Worm (Caenorhabditis elegans): Measurements from ENCODE around the gene rabs-5.

Gene rabs-5

DNA sequence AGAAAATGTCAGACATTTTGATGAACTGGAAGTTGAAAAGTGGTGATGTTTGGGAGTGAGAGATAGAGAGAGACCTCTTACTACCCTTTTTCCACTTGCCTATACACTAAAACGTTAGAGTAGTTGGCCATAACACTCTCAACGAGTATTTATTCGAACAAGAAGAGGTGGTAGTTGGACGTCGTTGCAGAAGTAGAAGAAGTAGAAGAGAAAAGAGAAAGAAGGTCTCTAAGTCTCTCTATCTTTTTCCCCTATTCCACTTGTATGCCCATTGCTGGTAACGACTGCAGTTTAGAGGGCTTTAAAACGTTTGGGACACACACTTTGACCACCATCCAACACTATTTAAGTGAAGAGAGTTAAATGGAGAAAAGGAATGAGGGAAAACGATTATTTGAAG is 15.9 kb downstream of the rabs-5 start:
- TF ChIP-seq ref-1 (GFP tag; conservative IDR thresholded peaks at IDR 0.05): no peak
- TF ChIP-seq ztf-29 (GFP tag; IDR thresholded peaks at IDR 0.05): no peak
- no peak for TF ChIP-seq flt-1 (GFP tag; IDR thresholded peaks at IDR 0.05)
- no peak for TF ChIP-seq tab-1 (GFP tag; IDR thresholded peaks at IDR 0.05)
- TF ChIP-seq med-1 (GFP tag; optimal IDR thresholded peaks at IDR 0.05; ENCODE audit: insufficient read depth): no peak
- TF ChIP-seq klf-2 (GFP tag; conservative IDR thresholded peaks at IDR 0.05): no peak
- no peak for TF ChIP-seq ztf-23 (GFP tag; IDR thresholded peaks at IDR 0.05)
- TF ChIP-seq T22C8.4 (GFP tag; IDR thresholded peaks at IDR 0.05): no peak
- no peak for TF ChIP-seq cog-1 (tag; optimal IDR thresholded peaks at IDR 0.05)

DNA sequence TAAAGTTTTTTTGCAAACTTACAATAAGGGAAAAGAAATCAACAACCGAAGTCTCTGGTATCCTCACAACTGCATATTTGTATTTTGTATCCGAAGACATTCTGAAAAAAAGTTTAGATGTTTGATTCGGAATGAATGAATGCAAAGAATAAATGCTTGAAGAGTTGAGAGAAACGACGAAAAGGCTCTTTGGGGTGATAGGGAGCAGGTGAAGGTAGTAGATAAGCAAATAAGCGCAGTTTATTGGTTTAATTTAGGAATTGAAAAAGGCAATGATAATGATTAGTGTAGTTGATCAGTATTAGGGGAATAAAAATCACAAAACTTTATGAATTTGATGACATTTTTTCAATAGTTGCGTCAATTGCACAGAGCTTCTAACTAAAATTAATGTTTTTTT is 20.9 kb downstream of the rabs-5 start, which contains the start of gene nsy-7:
Gene nsy-7, minus strand, starts transcription at position 101 of the 400 bp plus-strand sequence.
- TF ChIP-seq cog-1 (tag; optimal IDR thresholded peaks at IDR 0.05): no peak
- no peak for TF ChIP-seq klf-2 (GFP tag; conservative IDR thresholded peaks at IDR 0.05)
- no peak for TF ChIP-seq tab-1 (GFP tag; IDR thresholded peaks at IDR 0.05)
- TF ChIP-seq ref-1 (GFP tag; conservative IDR thresholded peaks at IDR 0.05): no peak
- no peak for TF ChIP-seq ztf-23 (GFP tag; IDR thresholded peaks at IDR 0.05)
- no peak for TF ChIP-seq T22C8.4 (GFP tag; IDR thresholded peaks at IDR 0.05)

ce11 chrIV:8080782-8081181 is 26.6 kb downstream of the rabs-5 start:
- no peak for TF ChIP-seq ref-1 (GFP tag; conservative IDR thresholded peaks at IDR 0.05)
- no peak for TF ChIP-seq T22C8.4 (GFP tag; IDR thresholded peaks at IDR 0.05)
- no peak for TF ChIP-seq ztf-29 (GFP tag; IDR thresholded peaks at IDR 0.05)
- TF ChIP-seq klf-2 (GFP tag; conservative IDR thresholded peaks at IDR 0.05): no peak
- no peak for TF ChIP-seq tab-1 (GFP tag; IDR thresholded peaks at IDR 0.05)
- no peak for TF ChIP-seq ztf-23 (GFP tag; IDR thresholded peaks at IDR 0.05)
- TF ChIP-seq med-1 (GFP tag; optimal IDR thresholded peaks at IDR 0.05; ENCODE audit: insufficient read depth): no peak
- no peak for TF ChIP-seq flt-1 (GFP tag; IDR thresholded peaks at IDR 0.05)
- no peak for TF ChIP-seq cog-1 (tag; optimal IDR thresholded peaks at IDR 0.05)

DNA sequence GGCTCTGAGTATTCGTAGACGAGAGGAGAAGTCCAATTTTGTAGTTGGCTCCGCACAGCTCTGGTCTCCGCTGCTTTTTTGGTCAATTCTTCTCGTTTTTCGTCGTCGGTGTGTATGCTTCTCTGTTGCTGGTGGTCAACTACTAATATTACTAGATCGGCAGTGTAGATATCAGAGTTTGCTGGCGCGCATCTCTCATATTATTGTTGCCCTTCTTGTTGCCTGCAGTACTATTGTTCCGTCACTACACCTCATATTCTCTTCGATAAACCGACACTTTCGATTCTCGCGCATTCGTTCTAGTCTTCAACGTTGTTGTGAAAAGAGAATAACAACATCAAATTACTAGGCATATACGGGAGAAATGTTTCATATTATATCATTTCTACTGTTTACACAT is 27.2 kb downstream of the rabs-5 start:
- TF ChIP-seq ztf-29 (GFP tag; IDR thresholded peaks at IDR 0.05) (no peak), ref-1 (GFP tag; conservative IDR thresholded peaks at IDR 0.05) (no peak), ztf-23 (GFP tag; IDR thresholded peaks at IDR 0.05) (no peak), cog-1 (tag; optimal IDR thresholded peaks at IDR 0.05) (no peak), flt-1 (GFP tag; IDR thresholded peaks at IDR 0.05) (no peak), tab-1 (GFP tag; IDR thresholded peaks at IDR 0.05) (no peak)

DNA sequence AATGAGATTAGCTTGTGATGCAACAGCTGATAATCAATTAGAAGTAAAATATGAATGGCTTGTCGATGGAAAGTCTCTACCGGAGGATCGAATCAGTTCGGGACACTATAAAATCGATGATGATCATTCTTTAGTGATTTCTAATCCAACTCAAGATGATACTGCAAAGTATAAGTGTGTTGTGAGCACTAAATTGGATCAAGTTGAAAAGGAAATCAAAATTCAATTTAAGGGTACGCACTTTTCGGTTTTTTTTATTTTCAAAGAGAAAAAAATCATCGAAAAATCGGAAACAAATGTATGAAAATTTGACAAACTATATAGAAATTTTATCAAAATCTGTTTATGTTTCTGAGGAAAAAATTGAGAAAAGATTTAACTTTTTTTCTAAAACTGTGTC is 30.9 kb downstream of the rabs-5 start:
- TF ChIP-seq cog-1 (tag; optimal IDR thresholded peaks at IDR 0.05): no peak
- TF ChIP-seq klf-2 (GFP tag; conservative IDR thresholded peaks at IDR 0.05): no peak
- no peak for TF ChIP-seq ref-1 (GFP tag; conservative IDR thresholded peaks at IDR 0.05)
- no peak for TF ChIP-seq ztf-23 (GFP tag; IDR thresholded peaks at IDR 0.05)
- no peak for TF ChIP-seq med-1 (GFP tag; optimal IDR thresholded peaks at IDR 0.05; ENCODE audit: insufficient read depth)
- TF ChIP-seq T22C8.4 (GFP tag; IDR thresholded peaks at IDR 0.05): no peak
- TF ChIP-seq ztf-29 (GFP tag; IDR thresholded peaks at IDR 0.05): no peak
- no peak for TF ChIP-seq tab-1 (GFP tag; IDR thresholded peaks at IDR 0.05)
- no peak for TF ChIP-seq flt-1 (GFP tag; IDR thresholded peaks at IDR 0.05)

DNA sequence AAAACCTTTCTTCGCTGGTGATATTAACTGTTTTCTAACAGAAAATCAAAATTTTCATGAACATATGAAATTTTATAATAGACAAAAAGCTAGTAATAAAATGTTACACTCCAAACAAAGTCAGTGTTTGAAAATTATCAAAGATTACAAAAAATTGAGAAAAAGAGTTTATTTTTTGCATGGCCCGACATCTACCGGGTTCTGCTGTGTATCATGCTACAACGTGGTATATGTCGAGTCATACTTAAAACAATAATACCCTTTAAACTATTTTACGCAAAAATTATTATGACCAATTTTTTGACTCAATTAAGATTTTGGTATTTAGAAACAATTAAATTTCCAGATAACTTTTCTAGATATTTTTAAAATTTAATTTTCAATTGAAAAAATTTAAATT is 31.9 kb downstream of the rabs-5 start:
- TF ChIP-seq flt-1 (GFP tag; IDR thresholded peaks at IDR 0.05) (no peak), med-1 (GFP tag; optimal IDR thresholded peaks at IDR 0.05; ENCODE audit: insufficient read depth) (no peak), T22C8.4 (GFP tag; IDR thresholded peaks at IDR 0.05) (no peak), ztf-29 (GFP tag; IDR thresholded peaks at IDR 0.05) (no peak), ztf-23 (GFP tag; IDR thresholded peaks at IDR 0.05) (no peak), ref-1 (GFP tag; conservative IDR thresholded peaks at IDR 0.05) (no peak), tab-1 (GFP tag; IDR thresholded peaks at IDR 0.05) (no peak), cog-1 (tag; optimal IDR thresholded peaks at IDR 0.05) (no peak)

ce11 chrIV:8070934-8071333 is 36.5 kb downstream of the rabs-5 start:
- TF ChIP-seq ref-1 (GFP tag; conservative IDR thresholded peaks at IDR 0.05) (no peak), ztf-23 (GFP tag; IDR thresholded peaks at IDR 0.05) (no peak), ztf-29 (GFP tag; IDR thresholded peaks at IDR 0.05) (no peak), T22C8.4 (GFP tag; IDR thresholded peaks at IDR 0.05) (no peak), med-1 (GFP tag; optimal IDR thresholded peaks at IDR 0.05; ENCODE audit: insufficient read depth) (no peak), klf-2 (GFP tag; conservative IDR thresholded peaks at IDR 0.05) (no peak), cog-1 (tag; optimal IDR thresholded peaks at IDR 0.05) (no peak), tab-1 (GFP tag; IDR thresholded peaks at IDR 0.05) (no peak), flt-1 (GFP tag; IDR thresholded peaks at IDR 0.05) (no peak)

- TF ChIP-seq tab-1 (GFP tag; IDR thresholded peaks at IDR 0.05) (no peak), klf-2 (GFP tag; conservative IDR thresholded peaks at IDR 0.05) (no peak), ztf-29 (GFP tag; IDR thresholded peaks at IDR 0.05) (no peak), med-1 (GFP tag; optimal IDR thresholded peaks at IDR 0.05; ENCODE audit: insufficient read depth) (no peak), ref-1 (GFP tag; conservative IDR thresholded peaks at IDR 0.05) (0 out of 2 replicates have a peak, but pooled peaks have one; percentile 35)
These were observed 37.1 kb downstream of the rabs-5 start for ce11 chrIV:8070299-8070698.

DNA sequence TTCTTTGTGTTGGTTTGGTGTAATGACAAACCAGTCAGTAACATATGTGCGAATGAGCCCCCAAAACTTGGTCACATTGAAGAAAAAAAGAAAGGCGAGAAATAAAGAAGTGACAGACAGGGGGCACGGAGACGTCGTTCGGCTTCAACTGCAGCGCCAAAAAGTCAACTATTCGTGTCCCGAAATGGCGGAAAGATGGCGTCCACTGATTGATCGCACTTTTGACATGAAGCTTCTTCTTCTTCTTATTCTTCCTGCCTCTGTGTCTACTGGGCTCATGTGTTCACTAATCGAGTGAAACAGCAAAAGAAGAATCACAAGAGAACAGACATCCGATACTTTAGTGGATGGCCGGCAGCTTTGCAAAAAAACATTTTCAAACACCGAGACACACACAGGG is 38.3 kb downstream of the rabs-5 start:
- TF ChIP-seq med-1 (GFP tag; optimal IDR thresholded peaks at IDR 0.05; ENCODE audit: insufficient read depth) (no peak), tab-1 (GFP tag; IDR thresholded peaks at IDR 0.05) (no peak), ztf-23 (GFP tag; IDR thresholded peaks at IDR 0.05) (no peak), ztf-29 (GFP tag; IDR thresholded peaks at IDR 0.05) (no peak), ref-1 (GFP tag; conservative IDR thresholded peaks at IDR 0.05) (no peak), flt-1 (GFP tag; IDR thresholded peaks at IDR 0.05) (no peak), cog-1 (tag; optimal IDR thresholded peaks at IDR 0.05) (no peak), klf-2 (GFP tag; conservative IDR thresholded peaks at IDR 0.05) (no peak), T22C8.4 (GFP tag; IDR thresholded peaks at IDR 0.05) (no peak)

ce11 chrIV:8068280-8068679 is 39.1 kb downstream of the rabs-5 start:
- TF ChIP-seq ref-1 (GFP tag; conservative IDR thresholded peaks at IDR 0.05): no peak
- TF ChIP-seq T22C8.4 (GFP tag; IDR thresholded peaks at IDR 0.05): no peak
- no peak for TF ChIP-seq cog-1 (tag; optimal IDR thresholded peaks at IDR 0.05)
- TF ChIP-seq klf-2 (GFP tag; conservative IDR thresholded peaks at IDR 0.05): no peak
- TF ChIP-seq med-1 (GFP tag; optimal IDR thresholded peaks at IDR 0.05; ENCODE audit: insufficient read depth): no peak
- TF ChIP-seq ztf-23 (GFP tag; IDR thresholded peaks at IDR 0.05): no peak
- no peak for TF ChIP-seq tab-1 (GFP tag; IDR thresholded peaks at IDR 0.05)
- TF ChIP-seq flt-1 (GFP tag; IDR thresholded peaks at IDR 0.05): no peak
- TF ChIP-seq ztf-29 (GFP tag; IDR thresholded peaks at IDR 0.05): no peak

Measured in whole organism, midembryonic.